Worm (Caenorhabditis elegans): ENCODE results near the gene T24A6.16.

The T24A6.16 gene

DNA sequence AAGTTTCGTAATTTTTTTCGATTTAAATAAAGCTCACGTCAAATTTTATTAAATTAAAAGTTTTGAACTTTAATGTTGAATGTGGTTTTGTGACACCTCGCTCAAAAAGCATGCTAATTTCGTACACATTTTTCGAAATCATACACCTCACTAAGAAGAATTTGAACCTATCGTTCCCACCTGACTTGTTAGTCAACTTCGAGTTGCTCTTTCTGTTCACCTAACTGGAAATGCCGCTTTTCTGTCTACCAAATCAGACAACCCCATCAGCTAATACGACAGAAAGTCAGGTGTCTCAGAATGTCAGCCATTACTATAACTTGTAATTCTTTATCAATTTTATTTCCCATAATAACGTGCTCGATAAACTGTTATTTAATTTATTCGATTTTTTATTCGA is 32.3 kb downstream of the T24A6.16 start, which contains the start of gene srbc-66:
srbc-66 (plus strand) TSS at position 301 of the 400 bp plus-strand sequence.
- TF ChIP-seq Y95B8A.8 (GFP tag; IDR thresholded peaks at IDR 0.05) (no peak), Y53F4B.3 (GFP tag; IDR thresholded peaks at IDR 0.05) (no peak), F57C9.4 (tag; optimal IDR thresholded peaks at IDR 0.05) (no peak), C17E4.6 (GFP tag; IDR thresholded peaks at IDR 0.05) (no peak), tbp1 (GFP tag; optimal IDR thresholded peaks at IDR 0.05) (no peak), aptf-2 (GFP tag; conservative IDR thresholded peaks at IDR 0.05) (no peak), ceh-79 (tag; optimal IDR thresholded peaks at IDR 0.05) (no peak), ets-4 (GFP tag; optimal IDR thresholded peaks at IDR 0.05) (no peak), madf-8 (GFP tag; conservative IDR thresholded peaks at IDR 0.05) (no peak), ztf-18 (tag; optimal IDR thresholded peaks at IDR 0.05) (no peak), nfyb-1 (GFP tag; IDR thresholded peaks at IDR 0.05) (no peak), ceh-58 (GFP tag; IDR thresholded peaks at IDR 0.05) (no peak), ama-1 (optimal IDR thresholded peaks at IDR 0.05) (no peak), ama-1 (GFP tag; optimal IDR thresholded peaks at IDR 0.05) (no peak), K12H6.12 (tag; optimal IDR thresholded peaks at IDR 0.05) (no peak), nhr-179 (tag; optimal IDR thresholded peaks at IDR 0.05) (no peak)

DNA sequence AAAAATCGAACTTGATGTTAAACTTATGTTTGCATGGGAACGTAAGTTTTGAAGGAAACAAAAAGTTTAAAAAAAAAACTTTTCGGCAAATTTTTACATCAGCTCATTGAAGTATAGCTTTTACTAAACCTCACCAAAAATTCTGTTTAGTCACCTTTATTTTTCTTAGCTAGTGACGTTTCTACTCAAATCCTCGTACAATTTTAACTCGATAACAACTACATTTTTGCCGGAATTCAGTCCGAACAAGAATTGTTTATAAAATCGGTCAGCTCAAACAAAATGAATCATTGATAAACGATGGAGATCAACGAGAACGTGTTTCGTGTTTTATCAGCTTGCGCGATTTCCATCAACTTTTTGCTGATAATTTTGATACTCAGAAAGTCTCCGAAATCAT is 35.8 kb downstream of the T24A6.16 start, which contains the start of gene str-260:
str-260 (plus strand) TSS at position 301 of the 400 bp plus-strand sequence.
- no peak for TF ChIP-seq ceh-58 (GFP tag; IDR thresholded peaks at IDR 0.05)
- TF ChIP-seq hsf-1 (GFP tag; IDR thresholded peaks at IDR 0.05), result no peak
- TF ChIP-seq lsy-27 (tag; optimal IDR thresholded peaks at IDR 0.05; ENCODE audit: borderline replicate concordance, insufficient read depth), result no peak
- TF ChIP-seq attf-6 (GFP tag; IDR thresholded peaks at IDR 0.05), result no peak
- TF ChIP-seq ztf-26 (tag; optimal IDR thresholded peaks at IDR 0.05), result no peak
- TF ChIP-seq F39B2.1 (GFP tag; IDR thresholded peaks at IDR 0.05), result no peak
- no peak for TF ChIP-seq F33H1.4 (GFP tag; IDR thresholded peaks at IDR 0.05)
- no peak for TF ChIP-seq zim-3 (tag; optimal IDR thresholded peaks at IDR 0.05)
- no peak for TF ChIP-seq F10E7.11 (tag; optimal IDR thresholded peaks at IDR 0.05)
- TF ChIP-seq ceh-27 (GFP tag; optimal IDR thresholded peaks at IDR 0.05), result no peak
- TF ChIP-seq rec-8 (tag; optimal IDR thresholded peaks at IDR 0.05), result no peak
- TF ChIP-seq gei-17 (GFP tag; optimal IDR thresholded peaks at IDR 0.05), result no peak
- no peak for TF ChIP-seq hlh-26 (GFP tag; conservative IDR thresholded peaks at IDR 0.05)
- TF ChIP-seq ama-1 (optimal IDR thresholded peaks at IDR 0.05), result no peak
- TF ChIP-seq ama-1 (GFP tag; optimal IDR thresholded peaks at IDR 0.05), result no peak
- no peak for TF ChIP-seq aptf-2 (GFP tag; conservative IDR thresholded peaks at IDR 0.05)
- TF ChIP-seq Y79H2A.3 (GFP tag; conservative IDR thresholded peaks at IDR 0.05), result no peak
- no peak for TF ChIP-seq mcd-1 (GFP tag; IDR thresholded peaks at IDR 0.05)

DNA sequence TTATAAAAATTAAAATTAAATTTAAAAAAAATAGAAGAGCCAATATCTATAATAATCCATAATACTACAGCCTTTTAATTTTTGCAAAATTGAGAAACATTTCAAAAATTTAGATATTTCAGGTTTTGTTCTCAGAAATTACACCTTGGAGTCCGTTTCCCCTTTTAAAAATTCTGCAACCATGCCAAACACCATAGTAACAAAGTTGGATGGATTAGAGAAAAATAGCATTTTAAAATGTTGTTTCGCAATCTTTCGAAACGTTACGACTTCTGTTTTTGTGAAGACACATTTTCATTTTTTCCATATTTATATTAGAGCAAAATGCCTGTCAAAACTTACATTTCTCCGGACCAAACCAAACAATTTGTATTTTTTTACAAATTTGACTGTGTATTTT is 37.8 kb downstream of the T24A6.16 start, which contains the start of gene T24A6.7:
T24A6.7 (plus strand) TSS at position 301 of the 400 bp plus-strand sequence.
- no peak for TF ChIP-seq sea-2 (GFP tag; IDR thresholded peaks at IDR 0.05)
- no peak for TF ChIP-seq hlh-12 (tag; optimal IDR thresholded peaks at IDR 0.05)
- TF ChIP-seq F23B12.7 (tag; optimal IDR thresholded peaks at IDR 0.05; ENCODE audit: insufficient read depth), result no peak
- TF ChIP-seq F22D6.2 (tag; optimal IDR thresholded peaks at IDR 0.05), result no peak
- no peak for TF ChIP-seq mcd-1 (GFP tag; IDR thresholded peaks at IDR 0.05)
- no peak for TF ChIP-seq lin-40 (tag; optimal IDR thresholded peaks at IDR 0.05)
- TF ChIP-seq aptf-2 (GFP tag; conservative IDR thresholded peaks at IDR 0.05), result no peak
- no peak for TF ChIP-seq ceh-58 (GFP tag; IDR thresholded peaks at IDR 0.05)
- no peak for TF ChIP-seq hlh-26 (GFP tag; conservative IDR thresholded peaks at IDR 0.05)
- no peak for TF ChIP-seq gei-17 (GFP tag; optimal IDR thresholded peaks at IDR 0.05)
- TF ChIP-seq die-1 (tag; optimal IDR thresholded peaks at IDR 0.05), result no peak
- no peak for TF ChIP-seq let-526 (GFP tag; IDR thresholded peaks at IDR 0.05)
- TF ChIP-seq nhr-90 (tag; optimal IDR thresholded peaks at IDR 0.05), result no peak
- no peak for TF ChIP-seq madf-6 (GFP tag; IDR thresholded peaks at IDR 0.05)
- TF ChIP-seq ztf-28 (GFP tag; IDR thresholded peaks at IDR 0.05), result no peak
- TF ChIP-seq ztf-25 (GFP tag; IDR thresholded peaks at IDR 0.05), result no peak
- no peak for TF ChIP-seq F57A8.1 (GFP tag; optimal IDR thresholded peaks at IDR 0.05)
- no peak for TF ChIP-seq nhr-120 (GFP tag; IDR thresholded peaks at IDR 0.05)

Measured in whole organism, young adult.